Fruit fly (Drosophila melanogaster): Measurements from ENCODE around the gene CG4842.

- no peak for TF ChIP-seq Optix (GFP tag; IDR thresholded peaks at IDR 0.05)
- TF ChIP-seq grau (tag; optimal IDR thresholded peaks at IDR 0.05), result no peak
- no peak for TF ChIP-seq Bteb2 (GFP tag; optimal IDR thresholded peaks at IDR 0.05)
- TF ChIP-seq sc (optimal IDR thresholded peaks at IDR 0.05), result no peak
- TF ChIP-seq sc (GFP tag; optimal IDR thresholded peaks at IDR 0.05), result no peak
- no peak for TF ChIP-seq CG6272 (GFP tag; IDR thresholded peaks at IDR 0.05)
- no peak for TF ChIP-seq bigmax (GFP tag; optimal IDR thresholded peaks at IDR 0.05)
- TF ChIP-seq CG32532 (GFP tag; IDR thresholded peaks at IDR 0.05), result no peak
Observed at dm6 chr3L:16354197-16354596, 14.0 kb upstream of the CG4842 start, which contains the start of gene Pdh.

Measured in whole organism, embryonic.